Fruit fly (Drosophila melanogaster) whole organism, embryonic: ENCODE measurements around the gene alphaTub84D.

ENCODE experiments used
- Asciz ChIP-seq: fragments of 200-800 bp; sonication (Bioruptor generic); optimal IDR thresholded peaks from 2 replicates; lab custom pipeline; 2017; ENCODE audit warnings: missing biosample characterization, mild to moderate bottlenecking, missing genetic modification characterization, missing genetic modification reagents
- Atf6 ChIP-seq: fragments of 200-800 bp; sonication (Bioruptor generic); IDR thresholded peaks from 2 replicates; pipeline ENCODE4 v1.3.6; 2022; ENCODE audit warnings: missing biosample characterization, missing genetic modification characterization
- CG11085 ChIP-seq: fragments of 200-800 bp; sonication (Bioruptor generic); IDR thresholded peaks from 2 replicates; pipeline ENCODE4 v1.3.6; 2022; ENCODE audit warnings: missing biosample characterization, missing genetic modification characterization
- CG11398 ChIP-seq: fragments of 200-800 bp; sonication (Bioruptor generic); optimal IDR thresholded peaks from 2 replicates; lab custom pipeline; 2016; ENCODE audit warnings: missing biosample characterization, missing genetic modification characterization
- CG13287 ChIP-seq: fragments of 200-800 bp; sonication (Bioruptor generic); IDR thresholded peaks from 2 replicates; pipeline ENCODE4 v1.3.6; 2022; ENCODE audit warnings: missing biosample characterization, missing genetic modification characterization; ENCODE audit not compliant: partially characterized antibody
- CG15479 ChIP-seq: fragments of 200-800 bp; sonication (Bioruptor generic); optimal IDR thresholded peaks from 3 replicates; lab custom pipeline; 2019; ENCODE audit warnings: missing biosample characterization, mild to moderate bottlenecking, missing genetic modification characterization, moderate library complexity
- CG17186 ChIP-seq: fragments of 200-800 bp; sonication (Bioruptor generic); optimal IDR thresholded peaks from 3 replicates; lab custom pipeline; 2017; ENCODE audit warnings: missing biosample characterization, missing genetic modification reagents, missing genetic modification characterization
- CG2199 ChIP-seq: fragments of 200-800 bp; sonication (Bioruptor generic); IDR thresholded peaks from 3 replicates; pipeline ENCODE4 v1.3.6; 2022; ENCODE audit warnings: missing biosample characterization, missing genetic modification characterization
- CG31224 ChIP-seq: fragments of 200-800 bp; sonication (Bioruptor generic); IDR thresholded peaks from 2 replicates; pipeline ENCODE4 v1.3.6; 2022; ENCODE audit warnings: missing biosample characterization, missing genetic modification characterization
- CG31365 ChIP-seq: fragments of 200-800 bp; sonication (Bioruptor generic); optimal IDR thresholded peaks from 2 replicates; lab custom pipeline; 2018; ENCODE audit warnings: missing biosample characterization, mild to moderate bottlenecking, missing genetic modification characterization
- CG34376 ChIP-seq: fragments of 200-800 bp; sonication (Bioruptor generic); optimal IDR thresholded peaks from 2 replicates; lab custom pipeline; 2018; ENCODE audit warnings: missing biosample characterization, mild to moderate bottlenecking, missing genetic modification characterization
- CG3995 ChIP-seq: fragments of 200-800 bp; sonication (Bioruptor generic); optimal IDR thresholded peaks from 3 replicates; lab custom pipeline; 2016; ENCODE audit warnings: missing biosample characterization, missing genetic modification characterization
- CG4328 ChIP-seq: fragments of 200-800 bp; sonication (Bioruptor generic); optimal IDR thresholded peaks from 3 replicates; lab custom pipeline; 2017; ENCODE audit warnings: missing biosample characterization, missing genetic modification reagents, missing genetic modification characterization
- CG6175 ChIP-seq: fragments of 200-800 bp; sonication (Bioruptor generic); IDR thresholded peaks from 3 replicates; pipeline ENCODE4 v1.3.6; 2022; ENCODE audit warnings: missing biosample characterization, missing genetic modification characterization
- CG6791 ChIP-seq: fragments of 200-800 bp; sonication (Bioruptor generic); IDR thresholded peaks from 3 replicates; pipeline ENCODE4 v1.3.6; 2022; ENCODE audit warnings: missing biosample characterization, missing genetic modification characterization; ENCODE audit not compliant: partially characterized antibody
- CG9817 ChIP-seq: fragments of 200-800 bp; sonication (Bioruptor generic); optimal IDR thresholded peaks from 2 replicates; lab custom pipeline; 2018; ENCODE audit warnings: missing biosample characterization, mild to moderate bottlenecking, missing genetic modification characterization, moderate library complexity
- Deaf1 ChIP-seq: fragments of 200-800 bp; optimal IDR thresholded peaks from 3 replicates; lab custom pipeline; 2019; ENCODE audit warnings: missing biosample characterization, mild to moderate bottlenecking, missing genetic modification characterization, moderate library complexity
- Dp ChIP-seq: fragments of 200-800 bp; sonication (Bioruptor generic); optimal IDR thresholded peaks from 2 replicates; lab custom pipeline; 2018; ENCODE audit warnings: missing biosample characterization, mild to moderate bottlenecking, missing genetic modification characterization, moderate library complexity
- Dref ChIP-seq: fragments of 200-800 bp; sonication (Bioruptor generic); IDR thresholded peaks from 2 replicates; pipeline ENCODE4 v1.3.6; 2022; ENCODE audit warnings: missing biosample characterization, missing genetic modification characterization
- E2f2 ChIP-seq: fragments of 200-800 bp; sonication (Bioruptor generic); IDR thresholded peaks from 2 replicates; pipeline ENCODE4 v1.3.6; 2022; ENCODE audit warnings: missing biosample characterization, missing genetic modification characterization
- ERR ChIP-seq: fragments of 200-800 bp; sonication (Bioruptor generic); optimal IDR thresholded peaks from 2 replicates; lab custom pipeline; 2016; ENCODE audit warnings: missing biosample characterization, missing genetic modification characterization
- Hr78 ChIP-seq, 2 experiments: fragments of 200-800 bp in 1 of 2; fragments of >200 bp in 1 of 2; sonication (Bioruptor generic) in 1 of 2; optimal IDR thresholded peaks; 2 replicates each; lab custom pipeline; 2017 to 2019; ENCODE audit warnings: missing biosample characterization in 2 of 2, missing genetic modification characterization in 2 of 2, mild to moderate bottlenecking in 1 of 2, moderate library complexity in 1 of 2
- Jarid2 ChIP-seq: fragments of 200-800 bp; sonication (Bioruptor generic); optimal IDR thresholded peaks from 3 replicates; lab custom pipeline; 2017; ENCODE audit warnings: mild to moderate bottlenecking, missing biosample characterization, missing genetic modification reagents, missing genetic modification characterization
- Xrp1 ChIP-seq: fragments of 200-800 bp; sonication (Bioruptor generic); IDR thresholded peaks from 2 replicates; pipeline ENCODE4 v1.3.6; 2022; ENCODE audit warnings: missing biosample characterization, missing genetic modification characterization
- chinmo ChIP-seq: fragments of 200-800 bp; sonication (Bioruptor generic); IDR thresholded peaks from 4 replicates; pipeline ENCODE4 v1.3.6; 2022; ENCODE audit warnings: missing biosample characterization, missing genetic modification characterization; ENCODE audit not compliant: partially characterized antibody
- crol ChIP-seq: fragments of 200-800 bp; sonication (Bioruptor generic); IDR thresholded peaks from 2 replicates; pipeline ENCODE4 v1.3.6; 2022; ENCODE audit warnings: missing biosample characterization, missing genetic modification characterization
- crp ChIP-seq, 2 experiments: fragments of 200-800 bp; sonication (Bioruptor generic); optimal IDR thresholded peaks; 2 replicates in 1 of 2; 3 replicates in 1 of 2; lab custom pipeline; 2017; ENCODE audit warnings: missing biosample characterization in 2 of 2, missing genetic modification characterization in 2 of 2, mild to moderate bottlenecking in 1 of 2, moderate library complexity in 1 of 2
- exex ChIP-seq: fragments of 200-800 bp; sonication (Bioruptor generic); optimal IDR thresholded peaks from 4 replicates; lab custom pipeline; 2018; ENCODE audit warnings: missing biosample characterization, mild to moderate bottlenecking, missing genetic modification characterization, moderate library complexity
- insv ChIP-seq, 2 experiments: fragments of 200-800 bp; sonication (Bioruptor generic); optimal IDR thresholded peaks; 3 replicates each; lab custom pipeline; 2016 to 2018; ENCODE audit warnings: missing biosample characterization in 2 of 2, missing genetic modification characterization in 2 of 2
- inv ChIP-seq: fragments of 200-800 bp; sonication (Bioruptor generic); IDR thresholded peaks from 2 replicates; pipeline ENCODE4 v1.3.6; 2022; ENCODE audit warnings: missing biosample characterization, missing genetic modification characterization; ENCODE audit not compliant: partially characterized antibody
- kah ChIP-seq: fragments of 200-800 bp; sonication (Bioruptor generic); optimal IDR thresholded peaks from 2 replicates; lab custom pipeline; 2018; ENCODE audit warnings: missing biosample characterization, mild to moderate bottlenecking, missing genetic modification characterization
- ken ChIP-seq: fragments of 200-800 bp; sonication (Bioruptor generic); IDR thresholded peaks from 3 replicates; pipeline ENCODE4 v1.3.6; 2022; ENCODE audit warnings: missing biosample characterization, missing genetic modification characterization
- mirr ChIP-seq: fragments of 200-800 bp; sonication (Bioruptor generic); optimal IDR thresholded peaks from 3 replicates; lab custom pipeline; 2018; ENCODE audit warnings: missing biosample characterization, mild to moderate bottlenecking, missing genetic modification characterization
- rib ChIP-seq: fragments of 200-800 bp; sonication (Bioruptor generic); IDR thresholded peaks from 2 replicates; pipeline ENCODE4 v1.3.6; 2022; ENCODE audit warnings: missing biosample characterization, missing genetic modification characterization
- scrt ChIP-seq: fragments of 200-800 bp; sonication (Bioruptor generic); optimal IDR thresholded peaks from 2 replicates; lab custom pipeline; 2018; ENCODE audit warnings: missing biosample characterization, mild to moderate bottlenecking, missing genetic modification characterization, moderate library complexity
- sens ChIP-seq: fragments of 200-800 bp; sonication (Bioruptor generic); peaks from one replicate; lab custom pipeline; 2016; ENCODE audit warnings: missing biosample characterization, missing genetic modification characterization
- slbo ChIP-seq: fragments of 200-800 bp; sonication (Bioruptor generic); IDR thresholded peaks from 2 replicates; pipeline ENCODE4 v1.3.6; 2022; ENCODE audit warnings: missing biosample characterization, missing genetic modification characterization
- sqz ChIP-seq: fragments of 200-800 bp; sonication (Bioruptor generic); optimal IDR thresholded peaks from 3 replicates; lab custom pipeline; 2018; ENCODE audit warnings: missing biosample characterization, mild to moderate bottlenecking, missing genetic modification characterization
- ssp ChIP-seq: fragments of 200-800 bp; sonication (Bioruptor generic); IDR thresholded peaks from 2 replicates; pipeline ENCODE4 v1.3.6; 2022; ENCODE audit warnings: missing biosample characterization, missing genetic modification characterization
- stwl ChIP-seq: fragments of 200-800 bp; sonication (Bioruptor generic); optimal IDR thresholded peaks from 3 replicates; lab custom pipeline; 2018; ENCODE audit warnings: missing biosample characterization, mild to moderate bottlenecking, missing genetic modification characterization, moderate library complexity
- sug ChIP-seq: fragments of 200-800 bp; optimal IDR thresholded peaks from 2 replicates; lab custom pipeline; 2019; ENCODE audit warnings: missing biosample characterization, mild to moderate bottlenecking, missing genetic modification characterization, moderate library complexity
- tll ChIP-seq, 2 experiments: fragments of 200-800 bp in 1 of 2; fragments of >200 bp in 1 of 2; sonication (Bioruptor generic) in 1 of 2; optimal IDR thresholded peaks; 2 replicates each; lab custom pipeline; 2017 to 2019; ENCODE audit warnings: missing biosample characterization in 2 of 2, missing genetic modification characterization in 2 of 2, mild to moderate bottlenecking in 1 of 2, moderate library complexity in 1 of 2
- tx ChIP-seq: fragments of 200-800 bp; sonication (Bioruptor generic); optimal IDR thresholded peaks from 2 replicates; lab custom pipeline; 2016; ENCODE audit warnings: missing biosample characterization, missing genetic modification characterization
- zen ChIP-seq: fragments of 200-800 bp; sonication (Bioruptor generic); optimal IDR thresholded peaks from 3 replicates; lab custom pipeline; 2018; ENCODE audit warnings: missing biosample characterization, mild to moderate bottlenecking, missing genetic modification characterization, moderate library complexity

alphaTub84D gene

DNA sequence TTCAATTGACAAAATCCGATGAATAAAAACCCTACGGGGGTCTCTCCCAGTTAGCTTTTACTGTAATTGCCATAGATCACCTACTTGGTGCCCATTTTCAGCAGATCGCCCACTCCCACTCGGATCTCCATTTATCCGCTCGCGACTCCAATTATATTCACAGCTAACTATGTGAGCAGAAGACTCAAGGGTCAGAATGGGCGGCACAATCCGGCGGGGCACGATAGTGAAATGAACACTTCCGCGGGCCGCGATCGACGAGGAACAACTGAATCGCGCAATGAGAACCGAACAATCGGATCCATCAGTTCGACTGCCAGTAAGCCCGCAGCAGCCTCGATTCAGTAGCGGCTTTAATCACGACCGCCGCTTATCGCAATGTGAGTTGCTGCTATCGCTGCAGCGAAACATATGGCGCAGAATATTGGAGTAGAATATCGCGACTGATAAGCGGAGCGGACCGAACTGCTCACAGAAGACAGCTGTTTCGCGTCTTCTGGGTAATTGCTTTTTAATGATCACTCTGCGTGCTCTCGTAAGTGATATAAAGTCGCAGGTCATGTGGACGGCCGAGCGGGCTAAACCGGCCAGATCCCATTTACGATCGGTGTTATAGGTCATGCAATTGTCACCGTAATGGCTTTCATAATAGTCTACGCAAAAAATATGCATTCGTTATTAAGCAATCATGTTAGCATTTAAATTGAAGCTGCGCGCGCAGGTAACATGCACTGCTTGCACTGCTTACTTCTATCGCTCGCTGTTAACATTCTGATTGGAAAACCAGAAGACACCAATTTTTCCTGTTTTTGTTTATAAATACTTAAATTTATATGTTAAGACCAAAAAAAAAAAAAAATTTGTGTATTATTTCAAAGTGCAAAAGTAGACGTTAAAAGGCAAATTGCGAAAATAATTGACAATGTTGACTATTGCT, 18.5 kb downstream of the alphaTub84D start, which contains the start of gene alpha-Est1:
Gene alpha-Est1, minus strand, starts transcription at position 317 of the 937 bp plus-strand sequence.
- peak; percentile 32 for TF ChIP-seq CG3995 (GFP tag; lab: Kevin White, UChicago)
- no peak for TF ChIP-seq CG6791 (GFP tag; lab: Robert Waterston, UW)
- TF ChIP-seq stwl (tag; lab: Kevin White, UChicago) = peak; percentile 69
- TF ChIP-seq crp (GFP tag; optimal IDR thresholded peaks at IDR 0.05; lab: Kevin White, UChicago) = peak in 1 of 2 experiments; percentile 24
- TF ChIP-seq Atf6 (GFP tag; lab: Robert Waterston, UW) = 0 out of 2 replicates have a peak, but pooled peaks have one; percentile 25
- TF ChIP-seq CG4328 (GFP tag; lab: Kevin White, UChicago) = no peak
- TF ChIP-seq rib (GFP tag; lab: Robert Waterston, UW) = 0 out of 2 replicates have a peak, but pooled peaks have one; percentile 11
- 0 out of 2 replicates have a peak, but pooled peaks have one; percentile 10 for TF ChIP-seq slbo (GFP tag; lab: Robert Waterston, UW)
- 0 out of 3 replicates have a peak, but pooled peaks have one; percentile 22 for TF ChIP-seq ken
- TF ChIP-seq CG17186 = no peak
- 0 out of 2 replicates have a peak, but pooled peaks have one; percentile 6 for TF ChIP-seq CG31224 (GFP tag; lab: Robert Waterston, UW)
- TF ChIP-seq scrt (GFP tag; lab: Kevin White, UChicago) = no peak
- TF ChIP-seq sens (GFP tag; lab: Kevin White, UChicago) = peak; percentile 26
- TF ChIP-seq CG9817 (tag; lab: Kevin White, UChicago) = no peak
- no peak for TF ChIP-seq sqz (GFP tag; lab: Kevin White, UChicago)
- TF ChIP-seq kah (GFP tag; lab: Kevin White, UChicago) = no peak
- no peak for TF ChIP-seq CG11398 (GFP tag; lab: Kevin White, UChicago)
- TF ChIP-seq CG11085 (GFP tag; lab: Robert Waterston, UW) = no peak
- peak; percentile 72 for TF ChIP-seq Deaf1 (tag; lab: Kevin White, UChicago)
- TF ChIP-seq Hr78 (GFP tag; optimal IDR thresholded peaks at IDR 0.05; lab: Kevin White, UChicago) = peak in 1 of 2 experiments; percentile 15
- peak; percentile 94 for TF ChIP-seq sug (tag; lab: Kevin White, UChicago)
- 0 out of 3 replicates have a peak, but pooled peaks have one; percentile 33 for TF ChIP-seq CG6175
- TF ChIP-seq chinmo (GFP tag; lab: Robert Waterston, UW) = peak; percentile 75; the same call in 2 of the 4 replicates
- no peak for TF ChIP-seq ssp (GFP tag; lab: Robert Waterston, UW)
- TF ChIP-seq insv (GFP tag; optimal IDR thresholded peaks at IDR 0.05; lab: Kevin White, UChicago) = peak in 1 of 2 experiments; percentile 88
- TF ChIP-seq CG34376 (GFP tag; lab: Kevin White, UChicago) = peak; percentile 29
- no peak for TF ChIP-seq CG13287 (GFP tag; lab: Robert Waterston, UW)
- TF ChIP-seq inv (GFP tag; lab: Robert Waterston, UW) = no peak
- TF ChIP-seq CG15479 = peak; percentile 39
- TF ChIP-seq E2f2 (GFP tag; lab: Robert Waterston, UW) = peak; percentile 63
- TF ChIP-seq ERR = no peak
- TF ChIP-seq mirr (GFP tag; lab: Kevin White, UChicago) = peak; percentile 70
- peak; percentile 45 for TF ChIP-seq Dp (GFP tag; lab: Kevin White, UChicago)
- no peak for TF ChIP-seq Asciz (GFP tag; lab: Kevin White, UChicago)
- TF ChIP-seq CG31365 (tag; lab: Kevin White, UChicago) = peak; percentile 89
- TF ChIP-seq Xrp1 (GFP tag; lab: Robert Waterston, UW) = no peak
- peak in 1 of 2 experiments; percentile 3 for TF ChIP-seq tll (GFP tag; optimal IDR thresholded peaks at IDR 0.05; lab: Kevin White, UChicago)
- peak; percentile 51 for TF ChIP-seq exex (tag; lab: Kevin White, UChicago)
- TF ChIP-seq Dref (GFP tag; lab: Robert Waterston, UW) = no peak
- TF ChIP-seq Jarid2 (GFP tag; lab: Kevin White, UChicago) = peak; percentile 50
- no peak for TF ChIP-seq tx (GFP tag; lab: Kevin White, UChicago)
- TF ChIP-seq crol = no peak
- 0 out of 3 replicates have a peak, but pooled peaks have one; percentile 16 for TF ChIP-seq CG2199 (GFP tag; lab: Robert Waterston, UW)
- peak; percentile 94 for TF ChIP-seq zen
- TF ChIP-seq, all 482 proteins: peak for 26
